Fruit fly (Drosophila melanogaster) S2 (cell line): ENCODE results near the gene CG43293.

Experiments used
- CG8478 ChIP-seq: fragments of >200 bp; optimal IDR thresholded peaks from 2 replicates; lab custom pipeline; 2018
- CTCF ChIP-seq, 2 experiments: fragments of >200 bp; optimal IDR thresholded peaks; 2 replicates each; lab custom pipeline; 2018

dm6 chr3L:6192822-6193555 is 8.0 kb downstream of the CG43293 start, which contains the start of the genes Sf3b6 and Tnpo:
- TF ChIP-seq CTCF (optimal IDR thresholded peaks at IDR 0.05; lab: Kevin White, UChicago) = peak in 1 of 2 experiments; percentile 4
- no peak for TF ChIP-seq CG8478 (lab: Kevin White, UChicago)
